Worm (Caenorhabditis elegans) whole organism, L4/young adult: Measurements from ENCODE around the gene srd-17.

ENCODE experiments used
- W03F9.2 ChIP-seq: fragments of 150-350 bp; optimal IDR thresholded peaks from 2 replicates; lab custom pipeline; 2014; ENCODE audit warnings: missing biosample characterization, missing genetic modification characterization
- dao-5 ChIP-seq: sonication (generic microtip); optimal IDR thresholded peaks from 2 replicates; lab custom pipeline; 2016; ENCODE audit warnings: missing genotype, missing genetic modification characterization, moderate library complexity, missing compliant biosample characterization
- him-1 ChIP-seq: sonication (generic microtip); optimal IDR thresholded peaks from 2 replicates; lab custom pipeline; 2016; ENCODE audit warnings: missing genotype, missing genetic modification reagents, missing genetic modification characterization, missing compliant biosample characterization

- no peak for TF ChIP-seq him-1
- TF ChIP-seq W03F9.2 (tag; lab: Kevin White, UChicago): no peak
- no peak for TF ChIP-seq dao-5 (tag; lab: Kevin White, UChicago)
These were observed 21.8 kb downstream of the srd-17 start, which contains the start of gene F53F1.4 for ce11 chrV:13410688-13411087.
